Fruit fly (Drosophila melanogaster): ENCODE results near the gene jub.

The jub gene

DNA sequence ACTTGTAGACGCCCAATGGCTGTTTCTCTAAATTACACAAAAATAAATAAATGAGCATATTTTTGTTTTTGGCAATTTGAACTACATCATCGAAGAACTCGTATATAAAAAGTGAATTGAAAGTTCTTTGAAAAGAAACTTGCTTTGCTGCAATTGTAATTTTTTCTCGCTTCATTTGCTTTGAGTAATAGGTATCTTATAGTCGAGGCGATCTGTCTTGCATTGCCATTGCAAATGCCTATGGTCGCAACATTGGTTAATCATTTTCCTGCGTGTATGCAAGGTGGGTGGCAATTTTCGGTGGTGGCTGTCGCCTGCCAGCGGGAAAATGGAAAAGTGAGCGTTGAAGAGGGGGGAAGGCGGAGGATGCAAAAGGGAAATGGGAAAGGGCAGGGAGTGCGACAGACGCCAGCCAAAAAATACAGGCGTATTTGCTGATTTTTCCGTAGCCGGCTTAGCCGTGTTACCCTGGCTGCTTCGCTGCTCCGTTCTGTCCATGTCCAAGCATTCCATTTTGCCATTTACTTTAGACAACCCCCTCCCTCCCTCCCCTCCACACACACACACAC, 42.8 kb downstream of the jub start (continued):
- TF ChIP-seq wor (GFP tag; IDR thresholded peaks at IDR 0.05) (no peak), prd (optimal IDR thresholded peaks at IDR 0.05) (no peak), prd (GFP tag; IDR thresholded peaks at IDR 0.05) (no peak), nmo (GFP tag; optimal IDR thresholded peaks at IDR 0.05) (peak; percentile 57), nerfin-2 (GFP tag; IDR thresholded peaks at IDR 0.05; ENCODE audit: partially characterized antibody) (peak; percentile 54; the same call in 1 of the 2 replicates), ac (GFP tag; optimal IDR thresholded peaks at IDR 0.05) (no peak), crp (GFP tag; optimal IDR thresholded peaks at IDR 0.05) (no peak), CG15696 (tag; optimal IDR thresholded peaks at IDR 0.05) (no peak), Meics (GFP tag; optimal IDR thresholded peaks at IDR 0.05) (no peak), CG2678 (tag; optimal IDR thresholded peaks at IDR 0.05) (peak; percentile 31), CG17385 (GFP tag; optimal IDR thresholded peaks at IDR 0.05) (no peak), CG1832 (GFP tag; optimal IDR thresholded peaks at IDR 0.05) (no peak), Mrtf (GFP tag; IDR thresholded peaks at IDR 0.05) (no peak), chif (GFP tag; optimal IDR thresholded peaks at IDR 0.05) (no peak), CG6765 (GFP tag; optimal IDR thresholded peaks at IDR 0.05) (no peak), CG2875 (GFP tag; optimal IDR thresholded peaks at IDR 0.05) (no peak), CG7839 (tag; optimal IDR thresholded peaks at IDR 0.05) (peak; percentile 20), crc (GFP tag; optimal IDR thresholded peaks at IDR 0.05) (no peak), CG6254 (GFP tag; optimal IDR thresholded peaks at IDR 0.05) (no peak), Sry-δ (GFP tag; optimal IDR thresholded peaks at IDR 0.05) (no peak), crol (GFP tag; IDR thresholded peaks at IDR 0.05) (peak; percentile 74), CG18011 (GFP tag; optimal IDR thresholded peaks at IDR 0.05) (no peak), CG7963 (GFP tag; IDR thresholded peaks at IDR 0.05; ENCODE audit: partially characterized antibody) (peak; percentile 31; the same call in 1 of the 3 replicates), CG5180 (GFP tag; optimal IDR thresholded peaks at IDR 0.05) (no peak), CG14667 (GFP tag; IDR thresholded peaks at IDR 0.05) (no peak), Trl (optimal IDR thresholded peaks at IDR 0.05) (no peak), Trl (GFP tag; optimal IDR thresholded peaks at IDR 0.05) (no peak), Dip3 (GFP tag; optimal IDR thresholded peaks at IDR 0.05) (no peak), shn (GFP tag; optimal IDR thresholded peaks at IDR 0.05) (no peak), CG11398 (GFP tag; optimal IDR thresholded peaks at IDR 0.05) (no peak), gfzf (GFP tag; optimal IDR thresholded peaks at IDR 0.05) (no peak), CG17361 (GFP tag; IDR thresholded peaks at IDR 0.05) (no peak), pros (GFP tag; optimal IDR thresholded peaks at IDR 0.05) (peak; percentile 61), gem (tag; optimal IDR thresholded peaks at IDR 0.05) (peak; percentile 32), caup (GFP tag; optimal IDR thresholded peaks at IDR 0.05; ENCODE audit: severe bottlenecking) (no peak), CG18619 (GFP tag; optimal IDR thresholded peaks at IDR 0.05) (no peak), bsh (GFP tag; optimal IDR thresholded peaks at IDR 0.05) (peak in 1 of 2 experiments; percentile 4), Ravus (GFP tag; IDR thresholded peaks at IDR 0.05) (no peak), CG1792 (GFP tag; optimal IDR thresholded peaks at IDR 0.05) (no peak), nerfin-1 (tag; optimal IDR thresholded peaks at IDR 0.05) (peak; percentile 88), sens (GFP tag) (peak; percentile 85), row (GFP tag; IDR thresholded peaks at IDR 0.05) (peak; percentile 47; the same call in 2 of the 3 replicates), lab (GFP tag; optimal IDR thresholded peaks at IDR 0.05) (no peak), CG10654 (GFP tag; optimal IDR thresholded peaks at IDR 0.05) (no peak), CG4328 (GFP tag; optimal IDR thresholded peaks at IDR 0.05) (no peak), lov (optimal IDR thresholded peaks at IDR 0.05) (no peak), lov (GFP tag; IDR thresholded peaks at IDR 0.05) (no peak), grau (tag; optimal IDR thresholded peaks at IDR 0.05) (peak; percentile 11), CG18764 (GFP tag; optimal IDR thresholded peaks at IDR 0.05) (no peak), Optix (GFP tag; IDR thresholded peaks at IDR 0.05) (no peak)

All from whole organism, embryonic.